Worm (Caenorhabditis elegans) whole organism, L4 larva: ENCODE results near the gene F55A11.8.

ENCODE experiments used
- F10B5.3 ChIP-seq: sonication (generic microtip); optimal IDR thresholded peaks from 2 replicates; lab custom pipeline; 2016; ENCODE audit warnings: mild to moderate bottlenecking, missing genetic modification characterization, missing compliant biosample characterization
- F26F4.8 ChIP-seq: fragments of 200-800 bp; sonication (Bioruptor generic); conservative IDR thresholded peaks from 2 replicates; pipeline ENCODE4 v1.3.6; 2022; ENCODE audit warnings: missing genetic modification characterization, missing compliant biosample characterization
- Y105C5A.15 ChIP-seq: fragments of 200-800 bp; sonication (Bioruptor generic); IDR thresholded peaks from 2 replicates; pipeline ENCODE4 v1.3.6; 2022; ENCODE audit warnings: missing genetic modification characterization, missing compliant biosample characterization
- ZK337.2 ChIP-seq: fragments of 200-800 bp; sonication (Bioruptor generic); IDR thresholded peaks from 2 replicates; pipeline ENCODE4 v1.3.6; 2022; ENCODE audit warnings: missing genetic modification reagents, missing genetic modification characterization, missing compliant biosample characterization
- aha-1 ChIP-seq: fragments of 150-350 bp; peaks from one replicate; lab custom pipeline; 2014; ENCODE audit warnings: missing biosample characterization, missing genetic modification characterization
- arid-1 ChIP-seq: fragments of 200-800 bp; sonication (Bioruptor generic); conservative IDR thresholded peaks from 2 replicates; pipeline ENCODE4 v1.3.6; 2022; ENCODE audit warnings: missing genetic modification reagents, missing genetic modification characterization, missing compliant biosample characterization
- ceh-20 ChIP-seq: fragments of 200-800 bp; sonication (Bioruptor generic); IDR thresholded peaks from 2 replicates; pipeline ENCODE4 v1.3.6; 2022; ENCODE audit warnings: missing genetic modification reagents, missing genetic modification characterization, missing compliant biosample characterization
- cey-2 ChIP-seq: sonication (generic microtip); optimal IDR thresholded peaks from 3 replicates; lab custom pipeline; 2017; ENCODE audit warnings: missing genetic modification characterization, mild to moderate bottlenecking, missing compliant biosample characterization, antibody characterized with exemption, borderline replicate concordance; ENCODE audit not compliant: insufficient read depth
- daf-12 ChIP-seq: fragments of 150-350 bp; optimal IDR thresholded peaks from 2 replicates; lab custom pipeline; 2014; ENCODE audit warnings: missing biosample characterization, missing genetic modification reagents, missing genetic modification characterization
- daf-16 ChIP-seq, 3 experiments: sonication (generic microtip); optimal IDR thresholded peaks; 2 replicates each; lab custom pipeline; 2016 to 2017; ENCODE audit warnings: missing genetic modification characterization in 3 of 3, missing genetic modification reagents in 3 of 3, mild to moderate bottlenecking in 2 of 3, missing compliant biosample characterization in 2 of 3, missing biosample characterization in 1 of 3, moderate library complexity in 1 of 3
- dpl-1 ChIP-seq: fragments of 150-350 bp; optimal IDR thresholded peaks from 2 replicates; lab custom pipeline; 2014; ENCODE audit warnings: missing biosample characterization, missing genetic modification reagents, missing genetic modification characterization
- fkh-10 ChIP-seq: fragments of 150-350 bp; optimal IDR thresholded peaks from 2 replicates; lab custom pipeline; 2014; ENCODE audit warnings: missing biosample characterization, missing genetic modification reagents, missing genetic modification characterization
- hlh-11 ChIP-seq: fragments of 200-800 bp; sonication (Bioruptor generic); optimal IDR thresholded peaks from 2 replicates; lab custom pipeline; 2018; ENCODE audit warnings: mild to moderate bottlenecking, missing genetic modification characterization, missing compliant biosample characterization
- hlh-30 ChIP-seq: sonication (generic microtip); optimal IDR thresholded peaks from 2 replicates; lab custom pipeline; 2017; ENCODE audit warnings: antibody characterized with exemption, mild to moderate bottlenecking, missing genetic modification characterization, missing compliant biosample characterization; ENCODE audit not compliant: insufficient read depth
- jun-1 ChIP-seq: fragments of 150-350 bp; optimal IDR thresholded peaks from 2 replicates; lab custom pipeline; 2014; ENCODE audit warnings: missing biosample characterization, missing genetic modification reagents, missing genetic modification characterization
- lin-13 ChIP-seq: fragments of 150-350 bp; optimal IDR thresholded peaks from 2 replicates; lab custom pipeline; 2014; ENCODE audit warnings: missing biosample characterization, missing genetic modification reagents, missing genetic modification characterization
- lsy-2 ChIP-seq, 2 experiments: fragments of 150-350 bp in 1 of 2; sonication (generic microtip) in 1 of 2; optimal IDR thresholded peaks; 2 replicates each; lab custom pipeline; 2014 to 2017; ENCODE audit warnings: missing biosample characterization in 2 of 2, missing genetic modification characterization in 2 of 2
- mdt-29 ChIP-seq: fragments of 200-800 bp; sonication (Bioruptor generic); IDR thresholded peaks from 2 replicates; pipeline ENCODE4 v1.3.6; 2022; ENCODE audit warnings: missing genetic modification reagents, missing genetic modification characterization, missing compliant biosample characterization
- mxl-3 ChIP-seq: fragments of 200-800 bp; sonication (Bioruptor generic); optimal IDR thresholded peaks from 2 replicates; lab custom pipeline; 2018; ENCODE audit warnings: mild to moderate bottlenecking, missing genetic modification characterization, missing compliant biosample characterization
- nhr-11 ChIP-seq: fragments of 150-350 bp; optimal IDR thresholded peaks from 2 replicates; lab custom pipeline; 2014; ENCODE audit warnings: missing biosample characterization, missing genetic modification characterization
- nhr-111 ChIP-seq: fragments of 200-800 bp; sonication (Bioruptor generic); optimal IDR thresholded peaks from 2 replicates; lab custom pipeline; 2018; ENCODE audit warnings: mild to moderate bottlenecking, missing genetic modification characterization, missing compliant biosample characterization
- nhr-237 ChIP-seq: sonication (generic microtip); optimal IDR thresholded peaks from 2 replicates; lab custom pipeline; 2017; ENCODE audit warnings: missing biosample characterization, missing genetic modification characterization
- nhr-76 ChIP-seq: fragments of 150-350 bp; optimal IDR thresholded peaks from 2 replicates; lab custom pipeline; 2014; ENCODE audit warnings: missing biosample characterization, missing genetic modification characterization
- nhr-77 ChIP-seq: fragments of 150-350 bp; optimal IDR thresholded peaks from 2 replicates; lab custom pipeline; 2014; ENCODE audit warnings: missing biosample characterization, missing genetic modification characterization
- saeg-2 ChIP-seq: fragments of 200-800 bp; sonication (Bioruptor generic); IDR thresholded peaks from 2 replicates; pipeline ENCODE4 v1.3.6; 2022; ENCODE audit warnings: missing genetic modification reagents, missing genetic modification characterization, missing compliant biosample characterization
- set-16 ChIP-seq: fragments of 200-800 bp; sonication (Bioruptor generic); IDR thresholded peaks from 2 replicates; pipeline ENCODE4 v1.3.6; 2022; ENCODE audit warnings: missing genetic modification reagents, missing genetic modification characterization, missing compliant biosample characterization
- spr-1 ChIP-seq: sonication (generic microtip); optimal IDR thresholded peaks from 2 replicates; lab custom pipeline; 2016; ENCODE audit warnings: mild to moderate bottlenecking, missing genetic modification characterization, missing compliant biosample characterization
- tag-97 ChIP-seq: fragments of 200-800 bp; sonication (Bioruptor generic); IDR thresholded peaks from 2 replicates; pipeline ENCODE4 v1.3.6; 2022; ENCODE audit warnings: missing genetic modification characterization, missing compliant biosample characterization
- unc-130 ChIP-seq: sonication (generic microtip); optimal IDR thresholded peaks from 2 replicates; lab custom pipeline; 2016; ENCODE audit warnings: missing genetic modification reagents, missing genetic modification characterization, missing compliant biosample characterization
- unc-62 ChIP-seq, 3 experiments: fragments of 150-350 bp in 1 of 3; sonication (generic microtip); optimal IDR thresholded peaks in 2 of 3; peaks in 1 of 3; 1 replicate in 1 of 3; 2 replicates in 2 of 3; lab custom pipeline; 2014 to 2017; ENCODE audit warnings: missing biosample characterization in 3 of 3, missing genetic modification characterization in 3 of 3, missing genetic modification reagents in 3 of 3, missing genotype in 1 of 3
- vab-7 ChIP-seq: fragments of 200-800 bp; sonication (Bioruptor generic); IDR thresholded peaks from 2 replicates; pipeline ENCODE4 v1.3.6; 2022; ENCODE audit warnings: missing genetic modification reagents, missing genetic modification characterization, missing compliant biosample characterization
- zfp-2 ChIP-seq: sonication (generic microtip); optimal IDR thresholded peaks from 2 replicates; lab custom pipeline; 2016; ENCODE audit warnings: mild to moderate bottlenecking, missing genetic modification characterization, missing compliant biosample characterization
- zfp-3 ChIP-seq: fragments of 200-800 bp; sonication (Bioruptor generic); conservative IDR thresholded peaks from 2 replicates; pipeline ENCODE4 v1.3.6; 2022; ENCODE audit warnings: missing genetic modification reagents, missing genetic modification characterization, missing compliant biosample characterization
- zip-11 ChIP-seq: fragments of 200-800 bp; sonication (Bioruptor generic); IDR thresholded peaks from 2 replicates; pipeline ENCODE4 v1.3.6; 2022; ENCODE audit warnings: missing genetic modification characterization, missing compliant biosample characterization
- ztf-11 ChIP-seq: fragments of 150-350 bp; optimal IDR thresholded peaks from 2 replicates; lab custom pipeline; 2014; ENCODE audit warnings: missing biosample characterization, missing genetic modification characterization
- ztf-7 ChIP-seq: fragments of 150-350 bp; optimal IDR thresholded peaks from 2 replicates; lab custom pipeline; 2014; ENCODE audit warnings: missing biosample characterization, missing genetic modification characterization

Gene F55A11.8

ce11 chrV:11818064-11818463 lies 30.1 kb downstream of the F55A11.8 start (continued):
- TF ChIP-seq daf-12 (tag; lab: Kevin White, UChicago) (no peak), nhr-11 (tag; lab: Kevin White, UChicago) (no peak), F26F4.8 (no peak), ZK337.2 (GFP tag; lab: Robert Waterston, UW) (no peak), nhr-77 (no peak), unc-62 (GFP tag; optimal IDR thresholded peaks at IDR 0.05 in 1 of 2; lab: Kevin White, UChicago) (no peak), unc-62 (tag; optimal IDR thresholded peaks at IDR 0.05; lab: Kevin White, UChicago) (no peak), nhr-111 (GFP tag; lab: Kevin White, UChicago) (no peak), nhr-237 (tag; lab: Kevin White, UChicago) (no peak), nhr-76 (tag; lab: Kevin White, UChicago) (no peak), F10B5.3 (tag; lab: Kevin White, UChicago) (no peak), zip-11 (no peak), mdt-29 (GFP tag; lab: Robert Waterston, UW) (no peak), tag-97 (GFP tag; lab: Robert Waterston, UW) (no peak), cey-2 (tag; lab: Kevin White, UChicago) (no peak), zfp-2 (tag; lab: Kevin White, UChicago) (no peak), ceh-20 (GFP tag; lab: Robert Waterston, UW) (0 out of 2 replicates have a peak, but pooled peaks have one; percentile 12), Y105C5A.15 (0 out of 2 replicates have a peak, but pooled peaks have one; percentile 32), jun-1 (tag; lab: Kevin White, UChicago) (no peak), spr-1 (tag; lab: Kevin White, UChicago) (no peak), unc-130 (GFP tag; lab: Kevin White, UChicago) (no peak), mxl-3 (GFP tag; lab: Kevin White, UChicago) (no peak), lsy-2 (tag; optimal IDR thresholded peaks at IDR 0.05; lab: Kevin White, UChicago) (no peak), hlh-11 (tag; lab: Kevin White, UChicago) (no peak), zfp-3 (GFP tag; lab: Robert Waterston, UW) (peak; percentile 79; the same call in 1 of the 2 replicates), set-16 (GFP tag; lab: Robert Waterston, UW) (no peak), lin-13 (no peak), fkh-10 (GFP tag; lab: Kevin White, UChicago) (no peak), ztf-7 (tag; lab: Kevin White, UChicago) (no peak)

- TF ChIP-seq dpl-1 (GFP tag; lab: Kevin White, UChicago) (no peak), ztf-7 (tag; lab: Kevin White, UChicago) (no peak), unc-62 (GFP tag; optimal IDR thresholded peaks at IDR 0.05 in 1 of 2; lab: Kevin White, UChicago) (peak in 1 of 2 experiments; percentile 44), unc-62 (tag; optimal IDR thresholded peaks at IDR 0.05; lab: Kevin White, UChicago) (no peak)
Measured at ce11 chrV:11818786-11819185, 30.8 kb downstream of the F55A11.8 start.

- TF ChIP-seq mxl-3 (GFP tag; lab: Kevin White, UChicago) (no peak), ztf-11 (no peak), aha-1 (peak; percentile 76), hlh-30 (tag; lab: Kevin White, UChicago) (no peak), daf-16 (GFP tag; optimal IDR thresholded peaks at IDR 0.05; lab: Kevin White, UChicago) (no peak), daf-16 (tag; optimal IDR thresholded peaks at IDR 0.05; lab: Kevin White, UChicago) (peak; percentile 4), ztf-7 (tag; lab: Kevin White, UChicago) (no peak), vab-7 (GFP tag; lab: Robert Waterston, UW) (0 out of 2 replicates have a peak, but pooled peaks have one; percentile 2), saeg-2 (GFP tag; lab: Robert Waterston, UW) (no peak), arid-1 (GFP tag; lab: Robert Waterston, UW) (no peak)
Measured at ce11 chrV:11819451-11819850, 31.5 kb downstream of the F55A11.8 start.
